Fruit fly (Drosophila melanogaster): ENCODE measurements around the gene CG42446.

Gene CG42446

DNA sequence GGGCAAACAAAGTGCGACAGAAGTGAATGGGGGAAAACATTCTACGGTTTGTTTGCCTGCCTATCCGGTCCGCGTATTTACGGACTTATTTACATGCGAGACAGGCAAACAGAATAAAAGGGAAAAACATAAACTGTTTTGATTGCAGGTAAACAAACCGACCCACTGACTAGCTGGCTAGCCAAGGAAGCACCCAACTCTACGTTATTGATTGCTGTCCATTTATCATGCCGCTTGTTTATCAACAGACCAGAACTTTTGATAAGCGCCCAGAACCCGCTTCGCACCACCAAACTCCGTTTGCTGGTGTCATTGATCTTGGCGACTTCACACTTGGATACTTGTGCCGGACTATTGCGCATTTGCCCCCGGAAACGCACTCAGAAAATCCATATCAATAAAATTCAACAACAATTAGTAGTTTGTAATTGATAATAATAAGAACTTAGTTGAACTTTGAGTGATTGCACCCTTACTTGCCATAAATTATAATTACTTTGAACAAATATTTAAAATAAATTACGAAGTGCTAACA lies 28.0 kb downstream of the CG42446 start (continued):
- TF ChIP-seq ind (GFP tag; optimal IDR thresholded peaks at IDR 0.05) (no peak), pnt (GFP tag; optimal IDR thresholded peaks at IDR 0.05) (peak; percentile 4), Ets65A (GFP tag) (no peak), dm (GFP tag; optimal IDR thresholded peaks at IDR 0.05) (peak; percentile 27), Tbp (GFP tag; optimal IDR thresholded peaks at IDR 0.05) (no peak), insv (GFP tag; optimal IDR thresholded peaks at IDR 0.05) (peak in 1 of 2 experiments; percentile 41), CG1647 (GFP tag; optimal IDR thresholded peaks at IDR 0.05) (no peak), zfh2 (GFP tag; optimal IDR thresholded peaks at IDR 0.05) (no peak), Xrp1 (GFP tag; IDR thresholded peaks at IDR 0.05) (peak; percentile 87), cato (GFP tag; optimal IDR thresholded peaks at IDR 0.05; ENCODE audit: borderline replicate concordance) (peak; percentile 62), dmrt11E (tag; optimal IDR thresholded peaks at IDR 0.05) (peak; percentile 79), gt (GFP tag; IDR thresholded peaks at IDR 0.05) (no peak), CTCF (GFP tag; optimal IDR thresholded peaks at IDR 0.05) (no peak), CG12104 (GFP tag; optimal IDR thresholded peaks at IDR 0.05) (peak; percentile 9), lab (GFP tag; optimal IDR thresholded peaks at IDR 0.05) (peak; percentile 88), inv (GFP tag; IDR thresholded peaks at IDR 0.05; ENCODE audit: partially characterized antibody) (no peak), Ets97D (GFP tag; optimal IDR thresholded peaks at IDR 0.05) (no peak), CG12071 (GFP tag; optimal IDR thresholded peaks at IDR 0.05) (peak; percentile 53), NC2α (GFP tag; optimal IDR thresholded peaks at IDR 0.05) (peak; percentile 71), CG7786 (GFP tag; optimal IDR thresholded peaks at IDR 0.05) (peak; percentile 54), GATAe (GFP tag; conservative IDR thresholded peaks at IDR 0.05) (0 out of 2 replicates have a peak, but pooled peaks have one; percentile 8), cad (GFP tag; optimal IDR thresholded peaks at IDR 0.05) (no peak), Sox102F (GFP tag; optimal IDR thresholded peaks at IDR 0.05) (peak; percentile 10), ham (GFP tag; IDR thresholded peaks at IDR 0.05) (no peak), onecut (GFP tag; IDR thresholded peaks at IDR 0.05) (peak; percentile 52), Six4 (GFP tag; optimal IDR thresholded peaks at IDR 0.05) (peak; percentile 31), CG3163 (GFP tag; optimal IDR thresholded peaks at IDR 0.05) (peak; percentile 21), nerfin-1 (tag; optimal IDR thresholded peaks at IDR 0.05) (peak; percentile 67), Ssrp (tag; optimal IDR thresholded peaks at IDR 0.05) (no peak), tup (GFP tag; optimal IDR thresholded peaks at IDR 0.05) (peak; percentile 44), sisA (GFP tag; IDR thresholded peaks at IDR 0.05) (no peak), usp (GFP tag; optimal IDR thresholded peaks at IDR 0.05) (no peak), cwo (GFP tag; optimal IDR thresholded peaks at IDR 0.05) (peak; percentile 22), CG9797 (GFP tag; optimal IDR thresholded peaks at IDR 0.05) (peak; percentile 21), CG12219 (GFP tag; optimal IDR thresholded peaks at IDR 0.05) (peak; percentile 74), tap (tag; optimal IDR thresholded peaks at IDR 0.05) (peak; percentile 16), Asciz (GFP tag; optimal IDR thresholded peaks at IDR 0.05) (peak; percentile 14), CG13123 (GFP tag; optimal IDR thresholded peaks at IDR 0.05) (peak; percentile 81), Meics (GFP tag; optimal IDR thresholded peaks at IDR 0.05) (peak; percentile 61), Hmr (GFP tag; optimal IDR thresholded peaks at IDR 0.05) (peak; percentile 66), jumu (GFP tag; optimal IDR thresholded peaks at IDR 0.05) (peak; percentile 28), pros (GFP tag; optimal IDR thresholded peaks at IDR 0.05) (no peak), lbe (GFP tag; optimal IDR thresholded peaks at IDR 0.05) (peak; percentile 39), ase (GFP tag; IDR thresholded peaks at IDR 0.05) (0 out of 3 replicates have a peak, but pooled peaks have one; percentile 12), CG15479 (GFP tag; optimal IDR thresholded peaks at IDR 0.05) (no peak), Dip2 (GFP tag; IDR thresholded peaks at IDR 0.05) (no peak), lmd (GFP tag; IDR thresholded peaks at IDR 0.05) (no peak), ro (GFP tag; IDR thresholded peaks at IDR 0.05) (peak; percentile 33; the same call in 1 of the 2 replicates), sug (tag; optimal IDR thresholded peaks at IDR 0.05) (peak; percentile 38), YL-1 (GFP tag; optimal IDR thresholded peaks at IDR 0.05) (peak; percentile 65), emc (GFP tag; optimal IDR thresholded peaks at IDR 0.05) (no peak), CG6791 (GFP tag; IDR thresholded peaks at IDR 0.05; ENCODE audit: partially characterized antibody) (no peak)
